Fruit fly (Drosophila melanogaster): Measurements from ENCODE around the gene CG32988.

CG32988 gene

DNA sequence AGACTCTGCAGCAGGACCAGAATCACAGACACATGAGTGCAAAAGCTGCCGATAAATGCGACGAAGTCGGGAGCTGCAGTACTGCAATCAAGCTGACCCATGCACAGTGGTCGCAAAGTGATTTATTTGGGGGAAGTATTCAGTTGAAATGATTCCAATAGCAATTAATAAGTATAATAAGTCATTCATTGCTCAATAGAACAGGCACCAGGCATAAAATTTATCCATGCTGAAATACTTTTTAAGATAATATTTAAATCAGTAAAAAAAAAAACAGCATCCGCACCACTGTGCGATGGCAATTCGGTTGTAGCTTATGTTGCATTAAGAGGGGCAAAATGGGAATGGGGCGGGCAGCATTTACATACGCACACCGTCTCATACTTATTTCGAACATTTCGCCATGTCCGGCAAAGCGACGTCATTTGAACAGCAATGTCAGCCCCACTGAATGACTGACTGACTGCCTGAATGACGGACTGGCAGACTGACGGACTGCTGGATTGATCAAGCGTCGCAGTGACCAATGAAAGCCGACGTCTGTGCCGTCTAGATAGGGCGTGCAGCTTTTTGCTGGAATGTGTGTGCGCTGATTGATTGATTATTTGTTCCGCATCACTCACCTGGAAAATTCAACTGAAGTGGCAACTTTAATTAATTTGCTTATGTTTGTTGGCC, 29.7 kb upstream of the CG32988 start (continued):
- TF ChIP-seq CG14441 (GFP tag; IDR thresholded peaks at IDR 0.05) = 0 out of 2 replicates have a peak, but pooled peaks have one; percentile 10
- no peak for TF ChIP-seq Deaf1 (tag; optimal IDR thresholded peaks at IDR 0.05)
- TF ChIP-seq cg (GFP tag; optimal IDR thresholded peaks at IDR 0.05) = no peak
- no peak for TF ChIP-seq pfk (GFP tag; optimal IDR thresholded peaks at IDR 0.05)
- peak; percentile 54 for TF ChIP-seq CG2712 (tag; optimal IDR thresholded peaks at IDR 0.05)
- TF ChIP-seq CG8924 (tag; optimal IDR thresholded peaks at IDR 0.05) = peak; percentile 54
- no peak for TF ChIP-seq HHEX (GFP tag; optimal IDR thresholded peaks at IDR 0.05)
- peak; percentile 71; the same call in 2 of the 3 replicates for TF ChIP-seq Optix (GFP tag; IDR thresholded peaks at IDR 0.05)
- TF ChIP-seq NC2β (GFP tag; optimal IDR thresholded peaks at IDR 0.05) = peak; percentile 9
- TF ChIP-seq maf-S (GFP tag; optimal IDR thresholded peaks at IDR 0.05) = no peak
- peak; percentile 43 for TF ChIP-seq CG13424 (tag; optimal IDR thresholded peaks at IDR 0.05)
- TF ChIP-seq Myb (GFP tag; optimal IDR thresholded peaks at IDR 0.05) = no peak
- TF ChIP-seq seq (GFP tag; IDR thresholded peaks at IDR 0.05) = peak; percentile 77
- TF ChIP-seq Dll (GFP tag; IDR thresholded peaks at IDR 0.05; ENCODE audit: partially characterized antibody) = no peak
- no peak for TF ChIP-seq dati (GFP tag; IDR thresholded peaks at IDR 0.05)
- no peak for TF ChIP-seq CHES-1-like (GFP tag; optimal IDR thresholded peaks at IDR 0.05)
- peak; percentile 71 for TF ChIP-seq unpg (GFP tag; optimal IDR thresholded peaks at IDR 0.05)
- no peak for TF ChIP-seq mirr (GFP tag; optimal IDR thresholded peaks at IDR 0.05)
- TF ChIP-seq pb (GFP tag; optimal IDR thresholded peaks at IDR 0.05) = no peak
- TF ChIP-seq CG10366 (GFP tag; IDR thresholded peaks at IDR 0.05) = peak; percentile 32; the same call in 1 of the 2 replicates
- TF ChIP-seq CG30403 (GFP tag; optimal IDR thresholded peaks at IDR 0.05) = peak; percentile 64
- no peak for TF ChIP-seq CG3065 (GFP tag; optimal IDR thresholded peaks at IDR 0.05)
- no peak for TF ChIP-seq cad (GFP tag; optimal IDR thresholded peaks at IDR 0.05)
- TF ChIP-seq eve (GFP tag; optimal IDR thresholded peaks at IDR 0.05) = peak in 1 of 2 experiments; percentile 82
- TF ChIP-seq CG4854 (GFP tag; optimal IDR thresholded peaks at IDR 0.05) = peak; percentile 56
- no peak for TF ChIP-seq CG9797 (GFP tag; optimal IDR thresholded peaks at IDR 0.05)
- no peak for TF ChIP-seq Vsx1 (GFP tag; optimal IDR thresholded peaks at IDR 0.05)
- peak; percentile 6; the same call in 1 of the 2 replicates for TF ChIP-seq CG32772 (GFP tag; IDR thresholded peaks at IDR 0.05)
- peak; percentile 85 for TF ChIP-seq sim (GFP tag; IDR thresholded peaks at IDR 0.05)
- TF ChIP-seq Tbp (GFP tag; optimal IDR thresholded peaks at IDR 0.05) = no peak
- no peak for TF ChIP-seq dan (GFP tag; IDR thresholded peaks at IDR 0.05)
- no peak for TF ChIP-seq Atf3 (GFP tag; optimal IDR thresholded peaks at IDR 0.05)
- TF ChIP-seq peb (GFP tag; IDR thresholded peaks at IDR 0.05) = peak; percentile 62
- TF ChIP-seq rib (GFP tag; IDR thresholded peaks at IDR 0.05) = no peak
- no peak for TF ChIP-seq CG4360 (GFP tag; IDR thresholded peaks at IDR 0.05)
- TF ChIP-seq CG17568 (GFP tag; optimal IDR thresholded peaks at IDR 0.05) = no peak
- TF ChIP-seq Sox100B (GFP tag; optimal IDR thresholded peaks at IDR 0.05) = peak; percentile 46
- no peak for TF ChIP-seq CG10543 (GFP tag; optimal IDR thresholded peaks at IDR 0.05)
- no peak for TF ChIP-seq CG11085 (GFP tag; IDR thresholded peaks at IDR 0.05)
- TF ChIP-seq E2f2 (GFP tag; IDR thresholded peaks at IDR 0.05) = peak; percentile 55; the same call in 1 of the 2 replicates
- 0 out of 3 replicates have a peak, but pooled peaks have one; percentile 53 for TF ChIP-seq CG7963 (GFP tag; IDR thresholded peaks at IDR 0.05; ENCODE audit: partially characterized antibody)
- TF ChIP-seq CG2199 (GFP tag; IDR thresholded peaks at IDR 0.05) = no peak
- no peak for TF ChIP-seq fd64A (GFP tag; optimal IDR thresholded peaks at IDR 0.05)
- no peak for TF ChIP-seq CG10274 (GFP tag; optimal IDR thresholded peaks at IDR 0.05)
- no peak for TF ChIP-seq jumu (GFP tag; optimal IDR thresholded peaks at IDR 0.05)
- TF ChIP-seq HmgD (GFP tag; optimal IDR thresholded peaks at IDR 0.05) = no peak
- peak; percentile 88 for TF ChIP-seq Ets65A (GFP tag)
- no peak for TF ChIP-seq insv (GFP tag; optimal IDR thresholded peaks at IDR 0.05)
- TF ChIP-seq CG8388 (GFP tag; optimal IDR thresholded peaks at IDR 0.05) = peak; percentile 45
- TF ChIP-seq Bdp1 (GFP tag; optimal IDR thresholded peaks at IDR 0.05) = no peak
- no peak for TF ChIP-seq TFAM (GFP tag; optimal IDR thresholded peaks at IDR 0.05)
